Fruit fly (Drosophila melanogaster) whole organism, embryonic: ENCODE data around the gene CG7966.

Experiments
- Adf1 ChIP-seq: fragments of 200-800 bp; sonication (Bioruptor generic); IDR thresholded peaks from 2 replicates; pipeline ENCODE4 v1.3.6; 2022; ENCODE audit warnings: missing biosample characterization, missing genetic modification characterization
- B-H2 ChIP-seq: fragments of 200-800 bp; sonication (Bioruptor generic); optimal IDR thresholded peaks from 2 replicates; lab custom pipeline; 2018; ENCODE audit warnings: missing biosample characterization, mild to moderate bottlenecking, missing genetic modification characterization
- BEAF-32 ChIP-seq: fragments of 200-800 bp; sonication (Bioruptor generic); optimal IDR thresholded peaks from 3 replicates; lab custom pipeline; 2017; ENCODE audit warnings: missing biosample characterization, missing genetic modification characterization, mild to moderate bottlenecking, moderate library complexity, missing genetic modification reagents
- CG10274 ChIP-seq: fragments of 200-800 bp; sonication (Bioruptor generic); optimal IDR thresholded peaks from 3 replicates; lab custom pipeline; 2017; ENCODE audit warnings: missing biosample characterization, mild to moderate bottlenecking, missing genetic modification characterization
- CG10321 ChIP-seq: fragments of 200-800 bp; sonication (Bioruptor generic); IDR thresholded peaks from 2 replicates; pipeline ENCODE4 v1.3.6; 2022; ENCODE audit warnings: missing biosample characterization, missing genetic modification characterization
- CG10366 ChIP-seq: fragments of 200-800 bp; sonication (Bioruptor generic); IDR thresholded peaks from 2 replicates; pipeline ENCODE4 v1.3.6; 2022; ENCODE audit warnings: missing biosample characterization, missing genetic modification characterization
- CG12659 ChIP-seq: fragments of 200-800 bp; sonication (Bioruptor generic); optimal IDR thresholded peaks from 3 replicates; lab custom pipeline; 2017; ENCODE audit warnings: mild to moderate bottlenecking, missing biosample characterization, missing genetic modification reagents, missing genetic modification characterization
- CG13424 ChIP-seq: fragments of 200-800 bp; sonication (Bioruptor generic); optimal IDR thresholded peaks from 2 replicates; lab custom pipeline; 2019; ENCODE audit warnings: missing biosample characterization, mild to moderate bottlenecking, missing genetic modification characterization, moderate library complexity
- CG14441 ChIP-seq: fragments of 200-800 bp; sonication (Bioruptor generic); IDR thresholded peaks from 2 replicates; pipeline ENCODE4 v1.3.6; 2022; ENCODE audit warnings: missing biosample characterization, missing genetic modification characterization
- CG17385 ChIP-seq: fragments of 200-800 bp; sonication (Bioruptor generic); optimal IDR thresholded peaks from 3 replicates; lab custom pipeline; 2018; ENCODE audit warnings: missing biosample characterization, mild to moderate bottlenecking, missing genetic modification characterization
- CG2199 ChIP-seq: fragments of 200-800 bp; sonication (Bioruptor generic); IDR thresholded peaks from 3 replicates; pipeline ENCODE4 v1.3.6; 2022; ENCODE audit warnings: missing biosample characterization, missing genetic modification characterization
- CG31441 ChIP-seq: fragments of 200-800 bp; sonication (Bioruptor generic); IDR thresholded peaks from 2 replicates; pipeline ENCODE4 v1.3.6; 2022; ENCODE audit warnings: missing biosample characterization, missing genetic modification characterization
- CG32532 ChIP-seq: fragments of 200-800 bp; sonication (Bioruptor generic); IDR thresholded peaks from 2 replicates; pipeline ENCODE4 v1.3.6; 2022; ENCODE audit warnings: missing biosample characterization, missing genetic modification characterization
- CG33557 ChIP-seq: fragments of 200-800 bp; sonication (Bioruptor generic); optimal IDR thresholded peaks from 2 replicates; lab custom pipeline; 2019; ENCODE audit warnings: missing biosample characterization, mild to moderate bottlenecking, missing genetic modification characterization, moderate library complexity
- CG34376 ChIP-seq: fragments of 200-800 bp; sonication (Bioruptor generic); optimal IDR thresholded peaks from 2 replicates; lab custom pipeline; 2018; ENCODE audit warnings: missing biosample characterization, mild to moderate bottlenecking, missing genetic modification characterization
- CG4282 ChIP-seq: fragments of 200-800 bp; sonication (Bioruptor generic); optimal IDR thresholded peaks from 2 replicates; lab custom pipeline; 2016; ENCODE audit warnings: missing biosample characterization, missing genetic modification characterization
- CG4360 ChIP-seq: fragments of 200-800 bp; sonication (Bioruptor generic); IDR thresholded peaks from 2 replicates; pipeline ENCODE4 v1.3.6; 2022; ENCODE audit warnings: missing biosample characterization, missing genetic modification characterization
- CG6791 ChIP-seq: fragments of 200-800 bp; sonication (Bioruptor generic); IDR thresholded peaks from 3 replicates; pipeline ENCODE4 v1.3.6; 2022; ENCODE audit warnings: missing biosample characterization, missing genetic modification characterization; ENCODE audit not compliant: partially characterized antibody
- CG7556 ChIP-seq: fragments of 200-800 bp; sonication (Bioruptor generic); optimal IDR thresholded peaks from 2 replicates; lab custom pipeline; 2017; ENCODE audit warnings: missing biosample characterization, mild to moderate bottlenecking, missing genetic modification characterization
- CG8765 ChIP-seq: fragments of 200-800 bp; sonication (Bioruptor generic); IDR thresholded peaks from 2 replicates; pipeline ENCODE4 v1.3.6; 2022; ENCODE audit warnings: missing biosample characterization, missing genetic modification characterization
- CG9817 ChIP-seq: fragments of 200-800 bp; sonication (Bioruptor generic); optimal IDR thresholded peaks from 2 replicates; lab custom pipeline; 2018; ENCODE audit warnings: missing biosample characterization, mild to moderate bottlenecking, missing genetic modification characterization, moderate library complexity
- Dad ChIP-seq: fragments of 200-800 bp; sonication (Bioruptor generic); optimal IDR thresholded peaks from 3 replicates; lab custom pipeline; 2016; ENCODE audit warnings: missing biosample characterization, missing genetic modification characterization
- Deaf1 ChIP-seq: fragments of 200-800 bp; optimal IDR thresholded peaks from 3 replicates; lab custom pipeline; 2019; ENCODE audit warnings: missing biosample characterization, mild to moderate bottlenecking, missing genetic modification characterization, moderate library complexity
- Fer3 ChIP-seq: fragments of 200-800 bp; sonication (Bioruptor generic); optimal IDR thresholded peaks from 2 replicates; lab custom pipeline; 2018; ENCODE audit warnings: missing biosample characterization, mild to moderate bottlenecking, missing genetic modification characterization, moderate library complexity
- Hr51 ChIP-seq, 2 experiments: fragments of 200-800 bp; sonication (Bioruptor generic); optimal IDR thresholded peaks; 2 replicates in 1 of 2; 3 replicates in 1 of 2; lab custom pipeline; 2016 to 2018; ENCODE audit warnings: missing biosample characterization in 2 of 2, missing genetic modification characterization in 2 of 2, mild to moderate bottlenecking in 1 of 2, moderate library complexity in 1 of 2
- MBD-R2 ChIP-seq: fragments of 200-800 bp; sonication (Bioruptor generic); IDR thresholded peaks from 2 replicates; pipeline ENCODE4 v1.3.6; 2022; ENCODE audit warnings: missing biosample characterization, missing genetic modification characterization
- Max ChIP-seq: fragments of 200-800 bp; sonication (Bioruptor generic); optimal IDR thresholded peaks from 2 replicates; lab custom pipeline; 2016; ENCODE audit warnings: missing biosample characterization, mild to moderate bottlenecking, missing genetic modification characterization
- Med ChIP-seq: fragments of 200-800 bp; sonication (Bioruptor generic); peaks from one replicate; lab custom pipeline; 2016; ENCODE audit warnings: missing biosample characterization, missing genetic modification characterization, mild to moderate bottlenecking, inconsistent platforms, moderate library complexity
- Meics ChIP-seq: fragments of 200-800 bp; sonication (Bioruptor generic); optimal IDR thresholded peaks from 2 replicates; lab custom pipeline; 2017; ENCODE audit warnings: missing biosample characterization, mild to moderate bottlenecking, missing genetic modification characterization
- Opbp ChIP-seq: fragments of 200-800 bp; sonication (Bioruptor generic); IDR thresholded peaks from 3 replicates; pipeline ENCODE4 v1.3.6; 2022; ENCODE audit warnings: missing biosample characterization, missing genetic modification characterization; ENCODE audit not compliant: partially characterized antibody
- Sin3A ChIP-seq: fragments of >200 bp; optimal IDR thresholded peaks from 2 replicates; lab custom pipeline; 2018
- Taf1 ChIP-seq: fragments of 200-800 bp; sonication (Bioruptor generic); IDR thresholded peaks from 2 replicates; pipeline ENCODE4 v1.3.6; 2022; ENCODE audit warnings: missing biosample characterization, missing genetic modification characterization
- Tbp ChIP-seq: fragments of >200 bp; optimal IDR thresholded peaks from 2 replicates; lab custom pipeline; 2018; ENCODE audit warnings: missing biosample characterization, missing genetic modification characterization
- Usf ChIP-seq: fragments of 200-800 bp; sonication (Bioruptor generic); optimal IDR thresholded peaks from 2 replicates; lab custom pipeline; 2017; ENCODE audit warnings: missing genotype, missing biosample characterization, missing genetic modification characterization
- YL-1 ChIP-seq: fragments of 200-800 bp; sonication (Bioruptor generic); optimal IDR thresholded peaks from 3 replicates; lab custom pipeline; 2017; ENCODE audit warnings: missing biosample characterization, mild to moderate bottlenecking, missing genetic modification characterization
- aop ChIP-seq: fragments of 200-800 bp; sonication (Bioruptor generic); IDR thresholded peaks from 2 replicates; pipeline ENCODE4 v1.3.6; 2022; ENCODE audit warnings: missing biosample characterization, missing genetic modification characterization
- ci ChIP-seq: fragments of 200-800 bp; sonication (Bioruptor generic); IDR thresholded peaks from 3 replicates; pipeline ENCODE4 v1.3.6; 2022; ENCODE audit warnings: missing biosample characterization, missing genetic modification characterization
- disco-r ChIP-seq: fragments of 200-800 bp; sonication (Bioruptor generic); optimal IDR thresholded peaks from 2 replicates; lab custom pipeline; 2016; ENCODE audit warnings: missing biosample characterization, missing genetic modification characterization
- fru ChIP-seq: fragments of >200 bp; optimal IDR thresholded peaks from 2 replicates; lab custom pipeline; 2017
- gfzf ChIP-seq: fragments of 200-800 bp; sonication (Bioruptor generic); optimal IDR thresholded peaks from 2 replicates; lab custom pipeline; 2016; ENCODE audit warnings: missing biosample characterization, mild to moderate bottlenecking, missing genetic modification characterization, moderate library complexity
- grn ChIP-seq: fragments of 200-800 bp; sonication (Bioruptor generic); optimal IDR thresholded peaks from 3 replicates; lab custom pipeline; 2017; ENCODE audit warnings: missing biosample characterization, missing genetic modification characterization
- inv ChIP-seq: fragments of 200-800 bp; sonication (Bioruptor generic); IDR thresholded peaks from 2 replicates; pipeline ENCODE4 v1.3.6; 2022; ENCODE audit warnings: missing biosample characterization, missing genetic modification characterization; ENCODE audit not compliant: partially characterized antibody
- peb ChIP-seq: fragments of 200-800 bp; sonication (Bioruptor generic); IDR thresholded peaks from 2 replicates; pipeline ENCODE4 v1.3.6; 2022; ENCODE audit warnings: missing biosample characterization, missing genetic modification characterization
- pum ChIP-seq: fragments of 200-800 bp; sonication (Bioruptor generic); optimal IDR thresholded peaks from 2 replicates; lab custom pipeline; 2016; ENCODE audit warnings: missing biosample characterization, missing genetic modification characterization
- stwl ChIP-seq: fragments of 200-800 bp; sonication (Bioruptor generic); optimal IDR thresholded peaks from 3 replicates; lab custom pipeline; 2018; ENCODE audit warnings: missing biosample characterization, mild to moderate bottlenecking, missing genetic modification characterization, moderate library complexity
- tna ChIP-seq: fragments of 200-800 bp; sonication (Bioruptor generic); IDR thresholded peaks from 2 replicates; pipeline ENCODE4 v1.3.6; 2022; ENCODE audit warnings: missing biosample characterization, missing genetic modification characterization; ENCODE audit not compliant: partially characterized antibody
- unc-4 ChIP-seq: fragments of 200-800 bp; sonication (Bioruptor generic); IDR thresholded peaks from 2 replicates; pipeline ENCODE4 v1.3.6; 2022; ENCODE audit warnings: missing biosample characterization, missing genetic modification characterization; ENCODE audit not compliant: partially characterized antibody
- usp ChIP-seq: fragments of >200 bp; optimal IDR thresholded peaks from 2 replicates; lab custom pipeline; 2017; ENCODE audit warnings: missing biosample characterization, missing genetic modification characterization
- zf30C ChIP-seq: fragments of 200-800 bp; sonication (Bioruptor generic); optimal IDR thresholded peaks from 3 replicates; lab custom pipeline; 2018; ENCODE audit warnings: missing biosample characterization, mild to moderate bottlenecking, missing genetic modification characterization

Gene CG7966

dm6 chr3R:13032323-13032722 is 18.9 kb downstream of the CG7966 start, which contains the start of gene ry (continued):
- no peak for TF ChIP-seq CG33557 (GFP tag; lab: Kevin White, UChicago)
- TF ChIP-seq CG4360 (GFP tag; lab: Robert Waterston, UW): no peak
- no peak for TF ChIP-seq Sin3A (lab: Kevin White, UChicago)
- TF ChIP-seq aop: no peak
- TF ChIP-seq inv (GFP tag; lab: Robert Waterston, UW): no peak
- TF ChIP-seq CG10274 (GFP tag; lab: Kevin White, UChicago): no peak
- TF ChIP-seq CG14441: 0 out of 2 replicates have a peak, but pooled peaks have one; percentile 15
- no peak for TF ChIP-seq tna (GFP tag; lab: Robert Waterston, UW)
- TF ChIP-seq CG2199 (GFP tag; lab: Robert Waterston, UW): peak; percentile 60; the same call in 1 of the 3 replicates
- peak; percentile 33 for TF ChIP-seq grn (GFP tag; lab: Kevin White, UChicago)
- TF ChIP-seq Adf1 (GFP tag; lab: Robert Waterston, UW): no peak
- peak; percentile 72 for TF ChIP-seq Med (GFP tag; lab: Kevin White, UChicago)
- TF ChIP-seq CG7556 (GFP tag; lab: Kevin White, UChicago): no peak
- TF ChIP-seq YL-1 (GFP tag; lab: Kevin White, UChicago): no peak
- peak; percentile 1 for TF ChIP-seq CG34376 (GFP tag; lab: Kevin White, UChicago)
- TF ChIP-seq CG32532 (GFP tag; lab: Robert Waterston, UW): no peak
- TF ChIP-seq ci (GFP tag; lab: Robert Waterston, UW): peak; percentile 47; the same call in 1 of the 3 replicates
- peak; percentile 85 for TF ChIP-seq Deaf1 (tag; lab: Kevin White, UChicago)
- no peak for TF ChIP-seq disco-r (GFP tag; lab: Kevin White, UChicago)
- TF ChIP-seq Hr51 (GFP tag; optimal IDR thresholded peaks at IDR 0.05; lab: Kevin White, UChicago): no peak
- no peak for TF ChIP-seq Tbp
- TF ChIP-seq CG13424 (tag; lab: Kevin White, UChicago): no peak
- TF ChIP-seq zf30C (GFP tag; lab: Kevin White, UChicago): no peak
- 0 out of 3 replicates have a peak, but pooled peaks have one; percentile 10 for TF ChIP-seq CG6791 (GFP tag; lab: Robert Waterston, UW)
- TF ChIP-seq CG17385 (GFP tag; lab: Kevin White, UChicago): no peak
- no peak for TF ChIP-seq CG8765 (GFP tag; lab: Robert Waterston, UW)
- no peak for TF ChIP-seq Max (GFP tag; lab: Kevin White, UChicago)
- TF ChIP-seq usp (GFP tag; lab: Kevin White, UChicago): no peak
- no peak for TF ChIP-seq B-H2 (GFP tag; lab: Kevin White, UChicago)

dm6 chr3R:13030257-13031173 is 20.7 kb downstream of the CG7966 start, which contains the start of the genes CG46281 and CG46280:
TSS of gene CG46281 (minus strand) at chr3R:13030307.
TSS of gene CG46280 (minus strand) at chr3R:13030659.
- TF ChIP-seq Meics (GFP tag; lab: Kevin White, UChicago): no peak
- TF ChIP-seq CG10321 (GFP tag; lab: Robert Waterston, UW): no peak
- TF ChIP-seq Usf (GFP tag; lab: Kevin White, UChicago): no peak
- no peak for TF ChIP-seq Fer3
- no peak for TF ChIP-seq CG31441 (GFP tag; lab: Robert Waterston, UW)
- peak; percentile 61; the same call in 1 of the 3 replicates for TF ChIP-seq Opbp (GFP tag; lab: Robert Waterston, UW)
- peak; percentile 97 for TF ChIP-seq stwl (tag; lab: Kevin White, UChicago)
- TF ChIP-seq CG4282: no peak
- no peak for TF ChIP-seq Taf1 (GFP tag; lab: Robert Waterston, UW)
- no peak for TF ChIP-seq CG9817 (tag; lab: Kevin White, UChicago)
- TF ChIP-seq CG10366: no peak
- TF ChIP-seq MBD-R2 (GFP tag; lab: Robert Waterston, UW): peak; percentile 66
- peak; percentile 64 for TF ChIP-seq unc-4 (GFP tag; lab: Robert Waterston, UW)
- TF ChIP-seq gfzf (GFP tag; lab: Kevin White, UChicago): peak; percentile 78
- no peak for TF ChIP-seq fru (lab: Kevin White, UChicago)
- TF ChIP-seq CG12659 (GFP tag; lab: Kevin White, UChicago): peak; percentile 70
- no peak for TF ChIP-seq peb (GFP tag; lab: Robert Waterston, UW)
- TF ChIP-seq pum: peak; percentile 34
- peak; percentile 68 for TF ChIP-seq BEAF-32 (GFP tag; lab: Kevin White, UChicago)
- TF ChIP-seq Dad (GFP tag; lab: Kevin White, UChicago): peak; percentile 12
- peak; percentile 27 for TF ChIP-seq CG13424 (tag; lab: Kevin White, UChicago)
